Fruit fly (Drosophila melanogaster): ENCODE measurements around the gene Iru.

The Iru gene

DNA sequence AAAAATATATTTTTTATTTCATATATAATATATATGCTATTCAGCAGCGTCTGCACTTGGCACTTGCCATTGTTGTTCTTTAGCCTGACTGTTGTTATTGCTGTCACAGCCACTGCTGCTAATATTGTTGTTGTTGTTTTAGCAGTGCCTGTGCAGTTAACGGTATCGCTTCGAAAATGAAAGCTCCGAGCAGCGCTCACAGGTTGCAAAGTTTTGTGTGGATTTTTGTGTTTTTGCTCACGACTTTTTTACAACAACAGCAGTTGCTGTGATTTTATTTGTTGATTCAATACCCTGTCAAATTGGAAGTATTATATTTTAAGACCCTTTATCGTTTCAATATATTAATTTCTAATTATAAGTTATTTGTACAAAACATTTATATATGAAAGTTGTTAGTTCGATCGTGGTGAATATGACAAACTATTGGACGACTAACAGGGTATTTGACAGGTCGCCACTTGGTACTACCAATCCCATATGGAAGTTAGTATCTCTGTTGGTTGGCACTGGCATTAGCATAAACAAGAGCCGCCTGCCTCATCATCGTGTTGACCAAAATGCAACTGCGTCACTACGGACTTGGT lies 42.4 kb upstream of the Iru start (continued):
- TF ChIP-seq CG6808 (GFP tag; optimal IDR thresholded peaks at IDR 0.05) (no peak), salr (GFP tag; optimal IDR thresholded peaks at IDR 0.05) (no peak), Ets21C (GFP tag; optimal IDR thresholded peaks at IDR 0.05) (no peak), Lpt (GFP tag; optimal IDR thresholded peaks at IDR 0.05) (no peak), CG1621 (tag; optimal IDR thresholded peaks at IDR 0.05) (no peak), CG32006 (GFP tag; optimal IDR thresholded peaks at IDR 0.05) (peak; percentile 81), lz (GFP tag; optimal IDR thresholded peaks at IDR 0.05) (no peak), Sox15 (GFP tag; optimal IDR thresholded peaks at IDR 0.05) (no peak), CG34406 (GFP tag; optimal IDR thresholded peaks at IDR 0.05) (peak; percentile 18), CG6276 (GFP tag; optimal IDR thresholded peaks at IDR 0.05) (peak; percentile 21), svp (GFP tag) (peak; percentile 63), net (GFP tag; optimal IDR thresholded peaks at IDR 0.05) (no peak), Eip78C (GFP tag) (peak; percentile 16), Hr38 (GFP tag; optimal IDR thresholded peaks at IDR 0.05) (no peak), fd85E (GFP tag; optimal IDR thresholded peaks at IDR 0.05) (no peak), ss (GFP tag; optimal IDR thresholded peaks at IDR 0.05) (no peak), CG6854 (GFP tag; optimal IDR thresholded peaks at IDR 0.05) (no peak), Eip75B (GFP tag; optimal IDR thresholded peaks at IDR 0.05) (no peak), achi (GFP tag; optimal IDR thresholded peaks at IDR 0.05) (no peak), CG8119 (GFP tag; IDR thresholded peaks at IDR 0.05) (peak; percentile 65; the same call in 1 of the 3 replicates), dsx (GFP tag; optimal IDR thresholded peaks at IDR 0.05; ENCODE audit: poor library complexity, severe bottlenecking) (no peak)

dm6 chr3R:8965546-8965945 lies 40.7 kb upstream of the Iru start:
- TF ChIP-seq spab (GFP tag; optimal IDR thresholded peaks at IDR 0.05) = no peak
- TF ChIP-seq vri (GFP tag; optimal IDR thresholded peaks at IDR 0.05) = no peak
- no peak for TF ChIP-seq acj6 (GFP tag; optimal IDR thresholded peaks at IDR 0.05)
- TF ChIP-seq CG11902 (GFP tag; optimal IDR thresholded peaks at IDR 0.05) = no peak
- no peak for TF ChIP-seq CG10631 (GFP tag; optimal IDR thresholded peaks at IDR 0.05)
- TF ChIP-seq CG8632 (GFP tag; optimal IDR thresholded peaks at IDR 0.05) = no peak
- no peak for TF ChIP-seq Sox15 (GFP tag; optimal IDR thresholded peaks at IDR 0.05)
- TF ChIP-seq Hr4 (GFP tag; optimal IDR thresholded peaks at IDR 0.05) = no peak
- no peak for TF ChIP-seq CG6792 (GFP tag; optimal IDR thresholded peaks at IDR 0.05)
- no peak for TF ChIP-seq Sox14 (GFP tag; optimal IDR thresholded peaks at IDR 0.05)
- TF ChIP-seq CG7368 (GFP tag; optimal IDR thresholded peaks at IDR 0.05) = no peak
- no peak for TF ChIP-seq CG3032 (tag; optimal IDR thresholded peaks at IDR 0.05)

- TF ChIP-seq OdsH (GFP tag; optimal IDR thresholded peaks at IDR 0.05) = no peak
- peak; percentile 45 for TF ChIP-seq svp (GFP tag)
- TF ChIP-seq spab (GFP tag; optimal IDR thresholded peaks at IDR 0.05) = no peak
- peak; percentile 67 for TF ChIP-seq CG32006 (GFP tag; optimal IDR thresholded peaks at IDR 0.05)
- peak in 1 of 2 experiments; percentile 10 for TF ChIP-seq salr (GFP tag; optimal IDR thresholded peaks at IDR 0.05)
- TF ChIP-seq eg (GFP tag; IDR thresholded peaks at IDR 0.05) = peak; percentile 59
- TF ChIP-seq Hr4 (GFP tag; optimal IDR thresholded peaks at IDR 0.05) = peak; percentile 2
Measured at dm6 chr3R:8966598-8966997, 39.7 kb upstream of the Iru start.

DNA sequence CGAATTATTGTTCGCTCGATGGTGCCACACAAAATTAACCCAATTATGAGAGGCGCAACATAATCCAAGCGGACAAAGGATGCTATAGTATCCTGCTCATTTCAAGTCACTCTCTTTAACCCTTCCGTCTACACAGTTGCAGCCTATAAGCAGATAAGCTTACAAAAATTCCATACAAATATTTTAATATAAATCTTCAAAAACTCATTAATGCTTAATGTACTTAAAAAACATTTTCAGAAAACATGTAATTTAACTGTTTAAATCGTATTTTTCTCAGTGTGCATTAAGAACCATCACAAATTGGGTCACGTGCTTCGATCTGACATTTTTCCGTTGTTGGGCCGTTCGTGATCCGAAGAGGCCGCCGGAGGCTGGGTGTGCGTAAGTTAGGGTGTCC lies 37.4 kb upstream of the Iru start:
- TF ChIP-seq Lpt (GFP tag; optimal IDR thresholded peaks at IDR 0.05) (no peak), CG34406 (GFP tag; optimal IDR thresholded peaks at IDR 0.05) (peak; percentile 66), CG3032 (tag; optimal IDR thresholded peaks at IDR 0.05) (peak; percentile 38), CG6792 (GFP tag; optimal IDR thresholded peaks at IDR 0.05) (peak; percentile 63), CG16779 (tag; optimal IDR thresholded peaks at IDR 0.05) (no peak), Gug (GFP tag; IDR thresholded peaks at IDR 0.05) (no peak), fd85E (GFP tag; optimal IDR thresholded peaks at IDR 0.05) (peak; percentile 10), Sox15 (GFP tag; optimal IDR thresholded peaks at IDR 0.05) (peak; percentile 5), CG8119 (GFP tag; IDR thresholded peaks at IDR 0.05) (no peak), CG15336 (GFP tag; IDR thresholded peaks at IDR 0.05) (no peak), Smox (GFP tag; optimal IDR thresholded peaks at IDR 0.05) (peak; percentile 83), CG8632 (GFP tag; optimal IDR thresholded peaks at IDR 0.05) (peak; percentile 63), CG6276 (GFP tag; optimal IDR thresholded peaks at IDR 0.05) (no peak), CG10631 (GFP tag; optimal IDR thresholded peaks at IDR 0.05) (peak; percentile 25), fd59A (GFP tag; optimal IDR thresholded peaks at IDR 0.05) (peak; percentile 14), Eip75B (GFP tag; optimal IDR thresholded peaks at IDR 0.05) (peak; percentile 78), Hr39 (GFP tag; optimal IDR thresholded peaks at IDR 0.05) (peak; percentile 69), CG11294 (GFP tag; IDR thresholded peaks at IDR 0.05) (no peak), achi (GFP tag; optimal IDR thresholded peaks at IDR 0.05) (peak; percentile 52), svp (GFP tag) (peak; percentile 91), Eip93F (GFP tag; optimal IDR thresholded peaks at IDR 0.05) (peak; percentile 60), CG31627 (GFP tag; optimal IDR thresholded peaks at IDR 0.05) (peak; percentile 72), dac (GFP tag; optimal IDR thresholded peaks at IDR 0.05) (no peak), esn (GFP tag; optimal IDR thresholded peaks at IDR 0.05) (peak; percentile 86), spab (GFP tag; optimal IDR thresholded peaks at IDR 0.05) (peak; percentile 11)
